Fruit fly (Drosophila melanogaster): ENCODE results near the gene CG7950.

CG7950 gene

DNA sequence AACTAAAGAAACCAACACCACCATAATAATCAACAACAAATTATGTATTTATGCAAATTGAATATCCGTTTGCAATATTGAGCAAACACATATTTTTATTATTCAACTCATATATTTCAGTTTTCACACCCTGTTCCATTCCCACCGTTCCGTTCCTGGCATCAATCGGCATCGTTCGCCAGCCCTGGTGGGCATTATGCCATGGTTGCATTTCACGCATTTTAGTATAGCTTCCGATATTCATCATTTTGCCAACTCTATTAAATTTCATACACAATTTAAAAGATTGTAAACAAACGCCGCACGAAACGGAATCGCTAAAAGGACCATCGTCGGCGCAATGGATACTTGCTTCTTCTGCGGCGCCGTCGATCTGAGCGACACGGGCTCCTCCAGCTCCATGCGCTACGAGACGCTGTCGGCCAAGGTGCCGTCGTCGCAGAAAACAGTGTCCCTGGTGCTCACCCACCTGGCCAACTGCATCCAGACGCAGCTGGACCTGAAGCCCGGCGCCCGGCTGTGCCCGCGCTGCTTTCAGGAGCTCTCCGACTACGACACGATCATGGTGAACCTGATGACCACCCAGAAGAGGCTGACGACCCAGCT, 13.4 kb upstream of the CG7950 start, which contains the start of gene Sry-delta (continued):
- TF ChIP-seq CG34406 (GFP tag; optimal IDR thresholded peaks at IDR 0.05) (peak; percentile 48), fd59A (GFP tag; optimal IDR thresholded peaks at IDR 0.05) (no peak), fkh (GFP tag; optimal IDR thresholded peaks at IDR 0.05) (peak; percentile 61)

DNA sequence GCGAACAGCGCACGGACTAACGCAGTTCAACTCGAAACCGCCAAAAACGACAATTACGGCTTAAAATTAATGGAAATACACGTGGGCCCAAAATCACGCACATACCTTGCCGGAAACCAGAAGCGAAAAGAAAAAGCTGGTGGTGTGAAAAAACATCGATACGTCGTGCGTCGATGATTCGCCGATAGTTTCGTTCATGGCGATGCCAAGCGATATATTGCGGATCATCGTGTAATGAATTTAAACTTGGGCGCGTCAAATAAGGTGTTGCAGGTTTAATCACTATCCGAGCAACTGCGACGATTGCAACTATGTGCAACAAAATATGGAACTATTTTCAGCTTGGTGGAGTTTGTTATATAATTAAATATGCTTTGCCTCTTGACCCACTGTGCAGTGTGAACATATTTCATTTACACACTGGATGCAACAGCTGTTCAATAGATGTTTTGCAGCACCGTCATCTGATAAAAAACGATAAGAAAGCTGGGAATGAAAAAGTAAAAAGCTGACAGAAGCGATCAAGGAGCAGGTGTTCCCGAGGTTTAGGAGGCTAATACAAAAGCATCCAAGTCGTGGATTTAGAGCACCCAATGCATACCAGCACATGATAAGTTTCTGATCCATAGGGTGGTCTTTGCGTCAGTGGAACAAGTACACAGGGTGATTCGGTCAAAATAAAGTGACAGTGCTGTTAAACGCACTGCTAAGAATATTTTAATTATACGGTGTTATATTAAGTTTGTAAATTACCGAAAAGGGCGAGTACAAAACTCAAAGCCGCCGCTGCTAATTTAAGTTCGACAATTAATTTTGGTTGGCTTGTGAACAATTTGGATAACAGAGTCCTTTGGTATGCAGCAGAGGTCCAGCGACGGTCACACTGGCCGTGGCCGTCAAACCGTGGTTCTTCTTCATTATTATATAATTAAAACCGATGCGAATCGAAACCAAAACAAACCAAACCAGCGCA, 10.3 kb upstream of the CG7950 start, which contains the start of the genes RpL32 and CG7943:
Gene RpL32, minus strand, starts transcription at position 133 of the 973 bp plus-strand sequence.
Gene CG7943, plus strand, starts transcription at position 442 of the 973 bp plus-strand sequence.
- TF ChIP-seq Eip75B (GFP tag; optimal IDR thresholded peaks at IDR 0.05) (peak; percentile 94), topi (GFP tag; optimal IDR thresholded peaks at IDR 0.05) (peak; percentile 95), CG3032 (tag; optimal IDR thresholded peaks at IDR 0.05) (peak; percentile 90), esn (GFP tag; optimal IDR thresholded peaks at IDR 0.05) (peak; percentile 97), Lpt (GFP tag; optimal IDR thresholded peaks at IDR 0.05) (peak; percentile 83), CG11762 (GFP tag; optimal IDR thresholded peaks at IDR 0.05; ENCODE audit: insufficient read depth) (peak; percentile 88), CG6276 (GFP tag; optimal IDR thresholded peaks at IDR 0.05) (no peak), CG7368 (GFP tag; optimal IDR thresholded peaks at IDR 0.05) (peak; percentile 92), fkh (GFP tag; optimal IDR thresholded peaks at IDR 0.05) (peak; percentile 82), acj6 (GFP tag; optimal IDR thresholded peaks at IDR 0.05) (peak; percentile 91), CG3919 (GFP tag; optimal IDR thresholded peaks at IDR 0.05) (peak; percentile 94), net (GFP tag; optimal IDR thresholded peaks at IDR 0.05) (peak; percentile 89), fd85E (GFP tag; optimal IDR thresholded peaks at IDR 0.05) (peak; percentile 89), Gug (GFP tag; IDR thresholded peaks at IDR 0.05) (peak; percentile 78), CG6854 (GFP tag; optimal IDR thresholded peaks at IDR 0.05) (peak; percentile 93), Blimp-1 (GFP tag; optimal IDR thresholded peaks at IDR 0.05) (peak; percentile 84), CG10669 (GFP tag; optimal IDR thresholded peaks at IDR 0.05) (peak; percentile 87), CG31627 (GFP tag; optimal IDR thresholded peaks at IDR 0.05) (peak; percentile 96), CG8319 (GFP tag; optimal IDR thresholded peaks at IDR 0.05) (peak; percentile 91), Hr39 (GFP tag; optimal IDR thresholded peaks at IDR 0.05) (peak; percentile 94), CG6792 (GFP tag; optimal IDR thresholded peaks at IDR 0.05) (peak; percentile 92), svp (GFP tag) (peak; percentile 97), CG4318 (GFP tag; optimal IDR thresholded peaks at IDR 0.05) (no peak), Hr38 (GFP tag; optimal IDR thresholded peaks at IDR 0.05) (peak; percentile 63), achi (GFP tag; optimal IDR thresholded peaks at IDR 0.05) (peak; percentile 91), Hr4 (GFP tag; optimal IDR thresholded peaks at IDR 0.05) (peak; percentile 86), eg (GFP tag; IDR thresholded peaks at IDR 0.05) (peak; percentile 93), fd59A (GFP tag; optimal IDR thresholded peaks at IDR 0.05) (peak; percentile 78), OdsH (GFP tag; optimal IDR thresholded peaks at IDR 0.05) (peak; percentile 92), CG8119 (GFP tag; IDR thresholded peaks at IDR 0.05) (peak; percentile 81), vri (GFP tag; optimal IDR thresholded peaks at IDR 0.05) (peak; percentile 90), CG8632 (GFP tag; optimal IDR thresholded peaks at IDR 0.05) (peak; percentile 84), dsx (GFP tag; optimal IDR thresholded peaks at IDR 0.05; ENCODE audit: poor library complexity, severe bottlenecking) (peak; percentile 71), CG9139 (GFP tag; optimal IDR thresholded peaks at IDR 0.05) (peak; percentile 62), dac (GFP tag; optimal IDR thresholded peaks at IDR 0.05) (peak; percentile 80), CG1621 (tag; optimal IDR thresholded peaks at IDR 0.05) (peak; percentile 78), salr (GFP tag; optimal IDR thresholded peaks at IDR 0.05) (peak; percentile 49 to 86), CG16779 (tag; optimal IDR thresholded peaks at IDR 0.05) (peak; percentile 83), CG11294 (GFP tag; IDR thresholded peaks at IDR 0.05) (peak; percentile 85), Sox14 (GFP tag; optimal IDR thresholded peaks at IDR 0.05) (peak; percentile 92), Eip78C (GFP tag) (peak; percentile 97), CG6163 (GFP tag; IDR thresholded peaks at IDR 0.05) (peak; percentile 95), Eip93F (GFP tag; optimal IDR thresholded peaks at IDR 0.05) (peak; percentile 91), Ets96B (tag; optimal IDR thresholded peaks at IDR 0.05) (peak; percentile 86), Sox15 (GFP tag; optimal IDR thresholded peaks at IDR 0.05) (peak; percentile 90)
